Worm (Caenorhabditis elegans) whole organism, late embryonic: ENCODE results near the gene R53.8.

Experiments used
- ama-1 ChIP-seq: fragments of 150-350 bp; optimal IDR thresholded peaks from 2 replicates; lab custom pipeline; 2014
- elt-4 ChIP-seq: sonication (generic microtip); optimal IDR thresholded peaks from 2 replicates; lab custom pipeline; 2016; ENCODE audit warnings: missing genetic modification characterization, missing compliant biosample characterization

DNA sequence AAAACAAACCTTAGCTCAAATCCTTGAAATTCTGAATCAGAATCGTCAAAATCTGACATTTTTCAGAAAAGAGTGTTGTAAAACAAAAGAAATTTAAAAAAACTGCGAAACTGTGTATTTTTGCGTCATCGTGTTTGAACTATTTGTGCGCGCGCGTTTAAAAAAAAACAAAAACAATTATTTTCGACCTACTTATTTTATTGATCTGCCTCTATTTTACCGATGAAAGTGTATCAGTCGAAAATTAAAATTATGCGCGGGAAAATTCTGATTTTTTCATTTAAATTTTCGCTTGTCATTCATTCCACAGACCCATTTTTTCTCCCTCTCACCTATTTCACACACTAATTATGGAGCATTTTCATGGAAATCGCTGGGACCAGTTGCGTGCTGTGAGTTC is 37.6 kb upstream of the R53.8 start, which contains the start of the genes C05C10.7 and C05C10.5:
- TF ChIP-seq ama-1 (lab: Kevin White, UChicago), result no peak
- no peak for TF ChIP-seq elt-4 (tag; lab: Kevin White, UChicago)
